Worm (Caenorhabditis elegans) whole organism, early embryonic: ENCODE measurements around the gene Y54G2A.41.

ENCODE experiments used
- B0310.2 ChIP-seq: sonication (generic microtip); optimal IDR thresholded peaks from 2 replicates; lab custom pipeline; 2016; ENCODE audit warnings: mild to moderate bottlenecking, missing genetic modification characterization, missing compliant biosample characterization
- ama-1 ChIP-seq: fragments of 150-350 bp; optimal IDR thresholded peaks from 2 replicates; lab custom pipeline; 2014
- ceh-13 ChIP-seq: fragments of 200-800 bp; sonication (Bioruptor generic); optimal IDR thresholded peaks from 2 replicates; lab custom pipeline; 2018; ENCODE audit warnings: mild to moderate bottlenecking, missing genetic modification characterization, missing compliant biosample characterization
- ets-7 ChIP-seq: sonication (generic microtip); optimal IDR thresholded peaks from 2 replicates; lab custom pipeline; 2016; ENCODE audit warnings: missing genotype, missing genetic modification characterization, missing compliant biosample characterization
- flt-1 ChIP-seq: fragments of 200-800 bp; sonication (Bioruptor generic); IDR thresholded peaks from 2 replicates; pipeline ENCODE4 v1.3.6; 2022; ENCODE audit warnings: missing genetic modification characterization, missing compliant biosample characterization
- pes-1 ChIP-seq: fragments of 200-800 bp; sonication (Bioruptor generic); IDR thresholded peaks from 2 replicates; pipeline ENCODE4 v1.3.6; 2022; ENCODE audit warnings: missing genetic modification reagents, missing genetic modification characterization, missing compliant biosample characterization
- tbx-11 ChIP-seq: fragments of 200-800 bp; sonication (Bioruptor generic); IDR thresholded peaks from 2 replicates; pipeline ENCODE4 v1.3.6; 2022; ENCODE audit warnings: missing genetic modification characterization, missing compliant biosample characterization

ce11 chrIV:2707012-2707411 lies 44.7 kb upstream of the Y54G2A.41 start, which contains the start of gene ubc-8:
- TF ChIP-seq ama-1 (lab: Kevin White, UChicago) (no peak), tbx-11 (GFP tag; lab: Robert Waterston, UW) (no peak), ets-7 (tag; lab: Kevin White, UChicago) (no peak), pes-1 (no peak), B0310.2 (tag; lab: Kevin White, UChicago) (no peak), ceh-13 (GFP tag; lab: Kevin White, UChicago) (no peak), flt-1 (GFP tag; lab: Robert Waterston, UW) (no peak)
